Worm (Caenorhabditis elegans) whole organism, L3 larva: ENCODE results near the gene ctsa-4.2.

Experiments used
- R02D3.7 ChIP-seq: fragments of 150-350 bp; optimal IDR thresholded peaks from 2 replicates; lab custom pipeline; 2014; ENCODE audit warnings: missing biosample characterization, missing genetic modification characterization
- ZK546.5 ChIP-seq: sonication (generic microtip); optimal IDR thresholded peaks from 2 replicates; lab custom pipeline; 2017; ENCODE audit warnings: missing biosample characterization, missing genetic modification characterization
- aly-2 ChIP-seq: fragments of 150-350 bp; optimal IDR thresholded peaks from 2 replicates; lab custom pipeline; 2014; ENCODE audit warnings: missing biosample characterization, missing genetic modification characterization
- ceh-28 ChIP-seq: fragments of 150-350 bp; optimal IDR thresholded peaks from 2 replicates; lab custom pipeline; 2014; ENCODE audit warnings: missing biosample characterization, missing genetic modification reagents, missing genetic modification characterization
- ceh-9 ChIP-seq: sonication (generic microtip); optimal IDR thresholded peaks from 2 replicates; lab custom pipeline; 2018; ENCODE audit warnings: missing biosample characterization, missing genetic modification characterization
- daf-12 ChIP-seq: fragments of 150-350 bp; optimal IDR thresholded peaks from 2 replicates; lab custom pipeline; 2014; ENCODE audit warnings: missing biosample characterization, missing genetic modification reagents, missing genetic modification characterization
- egl-27 ChIP-seq: sonication (generic microtip); optimal IDR thresholded peaks from 4 replicates; lab custom pipeline; 2017; ENCODE audit warnings: missing biosample characterization, missing genetic modification reagents, missing genetic modification characterization
- egl-5 ChIP-seq: fragments of 150-350 bp; optimal IDR thresholded peaks from 2 replicates; lab custom pipeline; 2017; ENCODE audit warnings: missing biosample characterization, missing genetic modification reagents, missing genetic modification characterization, inconsistent platforms
- eor-1 ChIP-seq, 2 experiments: fragments of 150-350 bp; optimal IDR thresholded peaks; 2 replicates each; lab custom pipeline; 2014 to 2018; ENCODE audit warnings: missing biosample characterization in 2 of 2, missing genetic modification characterization in 2 of 2
- fkh-10 ChIP-seq: sonication (generic microtip); optimal IDR thresholded peaks from 2 replicates; lab custom pipeline; 2017; ENCODE audit warnings: missing biosample characterization, missing genetic modification reagents, missing genetic modification characterization
- fkh-2 ChIP-seq: fragments of 150-350 bp; optimal IDR thresholded peaks from 2 replicates; lab custom pipeline; 2014; ENCODE audit warnings: missing biosample characterization, missing genetic modification reagents, missing genetic modification characterization
- fos-1 ChIP-seq: fragments of 150-350 bp; optimal IDR thresholded peaks from 2 replicates; lab custom pipeline; 2014; ENCODE audit warnings: missing biosample characterization, missing genetic modification characterization
- hmg-11 ChIP-seq: sonication (generic microtip); optimal IDR thresholded peaks from 2 replicates; lab custom pipeline; 2016; ENCODE audit warnings: missing genetic modification characterization, missing compliant biosample characterization
- lin-15B ChIP-seq: fragments of 150-350 bp; optimal IDR thresholded peaks from 2 replicates; lab custom pipeline; 2014; ENCODE audit warnings: missing biosample characterization, missing genetic modification characterization
- lin-39 ChIP-seq: fragments of 150-350 bp; optimal IDR thresholded peaks from 2 replicates; lab custom pipeline; 2018; ENCODE audit warnings: missing biosample characterization, missing genetic modification reagents, missing genetic modification characterization
- lsy-12 ChIP-seq: sonication (generic microtip); optimal IDR thresholded peaks from 2 replicates; lab custom pipeline; 2016; ENCODE audit warnings: mild to moderate bottlenecking, missing genetic modification characterization, missing compliant biosample characterization
- mml-1 ChIP-seq: fragments of 150-350 bp; sonication (generic microtip); optimal IDR thresholded peaks from 3 replicates; lab custom pipeline; 2014; ENCODE audit warnings: missing biosample characterization, missing genetic modification characterization
- nfya-1 ChIP-seq: sonication (generic microtip); optimal IDR thresholded peaks from 2 replicates; lab custom pipeline; 2017; ENCODE audit warnings: missing genetic modification characterization, mild to moderate bottlenecking, missing compliant biosample characterization, antibody characterized with exemption, moderate library complexity; ENCODE audit not compliant: insufficient read depth
- nhr-11 ChIP-seq: fragments of 150-350 bp; optimal IDR thresholded peaks from 2 replicates; lab custom pipeline; 2014; ENCODE audit warnings: missing biosample characterization, missing genetic modification characterization
- nhr-23 ChIP-seq: fragments of 150-350 bp; optimal IDR thresholded peaks from 2 replicates; lab custom pipeline; 2014; ENCODE audit warnings: missing biosample characterization, missing genetic modification reagents, missing genetic modification characterization
- nhr-237 ChIP-seq: fragments of 150-350 bp; optimal IDR thresholded peaks from 2 replicates; lab custom pipeline; 2014; ENCODE audit warnings: missing biosample characterization, missing genetic modification characterization
- nhr-28 ChIP-seq: fragments of 150-350 bp; optimal IDR thresholded peaks from 2 replicates; lab custom pipeline; 2014; ENCODE audit warnings: missing biosample characterization, missing genetic modification characterization
- nhr-77 ChIP-seq: fragments of 150-350 bp; optimal IDR thresholded peaks from 2 replicates; lab custom pipeline; 2014; ENCODE audit warnings: missing biosample characterization, missing genetic modification characterization
- pha-4 ChIP-seq: fragments of 150-350 bp; optimal IDR thresholded peaks from 2 replicates; lab custom pipeline; 2014; ENCODE audit warnings: missing biosample characterization, missing genetic modification reagents, missing genetic modification characterization
- pqm-1 ChIP-seq: fragments of 150-350 bp; optimal IDR thresholded peaks from 2 replicates; lab custom pipeline; 2017; ENCODE audit warnings: missing biosample characterization, missing genetic modification characterization, inconsistent platforms
- snpc-4 ChIP-seq: fragments of 150-350 bp; optimal IDR thresholded peaks from 2 replicates; lab custom pipeline; 2014; ENCODE audit warnings: missing biosample characterization, missing genetic modification characterization
- tbx-2 ChIP-seq: sonication (generic microtip); optimal IDR thresholded peaks from 2 replicates; lab custom pipeline; 2016; ENCODE audit warnings: mild to moderate bottlenecking, missing genetic modification characterization, missing compliant biosample characterization
- ztf-11 ChIP-seq: fragments of 150-350 bp; optimal IDR thresholded peaks from 2 replicates; lab custom pipeline; 2014; ENCODE audit warnings: missing biosample characterization, missing genetic modification characterization

Gene ctsa-4.2

ce11 chrIII:6647568-6647967 lies 35.2 kb downstream of the ctsa-4.2 start:
- TF ChIP-seq nhr-28 (tag; lab: Kevin White, UChicago) (no peak), nhr-11 (no peak), ceh-28 (tag; lab: Kevin White, UChicago) (no peak), nhr-23 (tag; lab: Kevin White, UChicago) (no peak), daf-12 (tag; lab: Kevin White, UChicago) (no peak), R02D3.7 (tag; lab: Kevin White, UChicago) (no peak), mml-1 (tag; lab: Kevin White, UChicago) (no peak), eor-1 (tag; optimal IDR thresholded peaks at IDR 0.05; lab: Kevin White, UChicago) (no peak), hmg-11 (tag; lab: Kevin White, UChicago) (no peak), egl-27 (tag; lab: Kevin White, UChicago) (no peak), ceh-9 (tag; lab: Kevin White, UChicago) (no peak), nhr-237 (no peak), pha-4 (tag; lab: Kevin White, UChicago) (no peak), fkh-10 (GFP tag; lab: Kevin White, UChicago) (no peak), fkh-2 (tag; lab: Kevin White, UChicago) (no peak), nhr-77 (tag; lab: Kevin White, UChicago) (no peak)

- TF ChIP-seq ceh-28 (tag; lab: Kevin White, UChicago) (no peak), mml-1 (tag; lab: Kevin White, UChicago) (no peak), ztf-11 (tag; lab: Kevin White, UChicago) (no peak), lsy-12 (no peak), daf-12 (tag; lab: Kevin White, UChicago) (no peak), pqm-1 (tag; lab: Kevin White, UChicago) (no peak), fos-1 (tag; lab: Kevin White, UChicago) (no peak), egl-5 (tag; lab: Kevin White, UChicago) (no peak), aly-2 (tag; lab: Kevin White, UChicago) (no peak), ZK546.5 (tag; lab: Kevin White, UChicago) (no peak), nhr-77 (tag; lab: Kevin White, UChicago) (no peak), lin-15B (tag; lab: Kevin White, UChicago) (no peak)
Measured at ce11 chrIII:6651983-6652382, 39.7 kb downstream of the ctsa-4.2 start, which contains the start of gene pdfr-1. Gene pdfr-1, minus strand, starts transcription at chrIII:6652083.

ce11 chrIII:6653932-6654331 lies 41.6 kb downstream of the ctsa-4.2 start:
- no peak for TF ChIP-seq tbx-2 (tag; lab: Kevin White, UChicago)
- no peak for TF ChIP-seq fkh-2 (tag; lab: Kevin White, UChicago)
- no peak for TF ChIP-seq fkh-10 (GFP tag; lab: Kevin White, UChicago)
- no peak for TF ChIP-seq eor-1 (tag; optimal IDR thresholded peaks at IDR 0.05; lab: Kevin White, UChicago)
- no peak for TF ChIP-seq lin-15B (tag; lab: Kevin White, UChicago)
- no peak for TF ChIP-seq mml-1 (tag; lab: Kevin White, UChicago)
- TF ChIP-seq nhr-23 (tag; lab: Kevin White, UChicago): no peak
- TF ChIP-seq hmg-11 (tag; lab: Kevin White, UChicago): no peak

ce11 chrIII:6655830-6656229 lies 43.5 kb downstream of the ctsa-4.2 start:
- peak; percentile 64 for TF ChIP-seq lin-39
- peak; percentile 16 for TF ChIP-seq fkh-10 (GFP tag; lab: Kevin White, UChicago)
- peak; percentile 0 for TF ChIP-seq egl-5 (tag; lab: Kevin White, UChicago)
- TF ChIP-seq nfya-1 (tag; lab: Kevin White, UChicago): peak; percentile 55
- TF ChIP-seq fkh-2 (tag; lab: Kevin White, UChicago): no peak
- TF ChIP-seq snpc-4: peak; percentile 32
